Worm (Caenorhabditis elegans) whole organism, L3 larva: Measurements from ENCODE around the gene slc-9B.2.

Experiments
- R02D3.7 ChIP-seq: fragments of 150-350 bp; optimal IDR thresholded peaks from 2 replicates; lab custom pipeline; 2014; ENCODE audit warnings: missing biosample characterization, missing genetic modification characterization
- ceh-16 ChIP-seq: sonication (generic microtip); optimal IDR thresholded peaks from 2 replicates; lab custom pipeline; 2017; ENCODE audit warnings: missing biosample characterization, missing genetic modification characterization
- ceh-28 ChIP-seq: fragments of 150-350 bp; optimal IDR thresholded peaks from 2 replicates; lab custom pipeline; 2014; ENCODE audit warnings: missing biosample characterization, missing genetic modification reagents, missing genetic modification characterization
- ceh-82 ChIP-seq: fragments of 150-350 bp; optimal IDR thresholded peaks from 2 replicates; lab custom pipeline; 2014; ENCODE audit warnings: missing biosample characterization, missing genetic modification characterization
- ceh-9 ChIP-seq: sonication (generic microtip); optimal IDR thresholded peaks from 2 replicates; lab custom pipeline; 2018; ENCODE audit warnings: missing biosample characterization, missing genetic modification characterization
- egl-27 ChIP-seq: sonication (generic microtip); optimal IDR thresholded peaks from 4 replicates; lab custom pipeline; 2017; ENCODE audit warnings: missing biosample characterization, missing genetic modification reagents, missing genetic modification characterization
- egl-5 ChIP-seq: fragments of 150-350 bp; optimal IDR thresholded peaks from 2 replicates; lab custom pipeline; 2017; ENCODE audit warnings: missing biosample characterization, missing genetic modification reagents, missing genetic modification characterization, inconsistent platforms
- elt-1 ChIP-seq: fragments of 150-350 bp; optimal IDR thresholded peaks from 2 replicates; lab custom pipeline; 2014; ENCODE audit warnings: missing biosample characterization, missing genetic modification characterization
- elt-2 ChIP-seq: sonication (generic microtip); optimal IDR thresholded peaks from 2 replicates; lab custom pipeline; 2016; ENCODE audit warnings: missing genetic modification reagents, mild to moderate bottlenecking, missing genetic modification characterization, missing compliant biosample characterization
- elt-3 ChIP-seq, 3 experiments: fragments of 150-350 bp in 1 of 3; sonication (generic microtip) in 2 of 3; optimal IDR thresholded peaks; 2 replicates in 2 of 3; 4 replicates in 1 of 3; lab custom pipeline; 2014 to 2017; ENCODE audit warnings: missing biosample characterization in 3 of 3, missing genetic modification characterization in 3 of 3
- fkh-10 ChIP-seq: sonication (generic microtip); optimal IDR thresholded peaks from 2 replicates; lab custom pipeline; 2017; ENCODE audit warnings: missing biosample characterization, missing genetic modification reagents, missing genetic modification characterization
- fkh-2 ChIP-seq: fragments of 150-350 bp; optimal IDR thresholded peaks from 2 replicates; lab custom pipeline; 2014; ENCODE audit warnings: missing biosample characterization, missing genetic modification reagents, missing genetic modification characterization
- fos-1 ChIP-seq: fragments of 150-350 bp; optimal IDR thresholded peaks from 2 replicates; lab custom pipeline; 2014; ENCODE audit warnings: missing biosample characterization, missing genetic modification characterization
- hmg-11 ChIP-seq: sonication (generic microtip); optimal IDR thresholded peaks from 2 replicates; lab custom pipeline; 2016; ENCODE audit warnings: missing genetic modification characterization, missing compliant biosample characterization
- jun-1 ChIP-seq: fragments of 150-350 bp; optimal IDR thresholded peaks from 2 replicates; lab custom pipeline; 2014; ENCODE audit warnings: missing biosample characterization, missing genetic modification reagents, missing genetic modification characterization
- lin-15B ChIP-seq: fragments of 150-350 bp; optimal IDR thresholded peaks from 2 replicates; lab custom pipeline; 2014; ENCODE audit warnings: missing biosample characterization, missing genetic modification characterization
- lin-39 ChIP-seq: fragments of 150-350 bp; optimal IDR thresholded peaks from 2 replicates; lab custom pipeline; 2018; ENCODE audit warnings: missing biosample characterization, missing genetic modification reagents, missing genetic modification characterization
- mdl-1 ChIP-seq: fragments of 150-350 bp; optimal IDR thresholded peaks from 2 replicates; lab custom pipeline; 2014; ENCODE audit warnings: missing biosample characterization, missing genetic modification characterization
- mml-1 ChIP-seq: fragments of 150-350 bp; sonication (generic microtip); optimal IDR thresholded peaks from 3 replicates; lab custom pipeline; 2014; ENCODE audit warnings: missing biosample characterization, missing genetic modification characterization
- nfya-1 ChIP-seq: sonication (generic microtip); optimal IDR thresholded peaks from 2 replicates; lab custom pipeline; 2017; ENCODE audit warnings: missing genetic modification characterization, mild to moderate bottlenecking, missing compliant biosample characterization, antibody characterized with exemption, moderate library complexity; ENCODE audit not compliant: insufficient read depth
- nhr-11 ChIP-seq: fragments of 150-350 bp; optimal IDR thresholded peaks from 2 replicates; lab custom pipeline; 2014; ENCODE audit warnings: missing biosample characterization, missing genetic modification characterization
- nhr-12 ChIP-seq: fragments of 150-350 bp; optimal IDR thresholded peaks from 2 replicates; lab custom pipeline; 2014; ENCODE audit warnings: missing biosample characterization, missing genetic modification characterization
- nhr-237 ChIP-seq: fragments of 150-350 bp; optimal IDR thresholded peaks from 2 replicates; lab custom pipeline; 2014; ENCODE audit warnings: missing biosample characterization, missing genetic modification characterization
- nhr-28 ChIP-seq: fragments of 150-350 bp; optimal IDR thresholded peaks from 2 replicates; lab custom pipeline; 2014; ENCODE audit warnings: missing biosample characterization, missing genetic modification characterization
- nhr-43 ChIP-seq: sonication (generic microtip); optimal IDR thresholded peaks from 2 replicates; lab custom pipeline; 2016; ENCODE audit warnings: mild to moderate bottlenecking, missing genetic modification characterization, missing compliant biosample characterization; ENCODE audit not compliant: poor library complexity, severe bottlenecking
- nhr-67 ChIP-seq: fragments of 150-350 bp; optimal IDR thresholded peaks from 2 replicates; lab custom pipeline; 2014; ENCODE audit warnings: missing biosample characterization, missing genetic modification characterization
- nhr-76 ChIP-seq: fragments of 150-350 bp; sonication (generic microtip); optimal IDR thresholded peaks from 5 replicates; lab custom pipeline; 2014; ENCODE audit warnings: missing biosample characterization, missing genetic modification characterization
- pha-4 ChIP-seq: fragments of 150-350 bp; optimal IDR thresholded peaks from 2 replicates; lab custom pipeline; 2014; ENCODE audit warnings: missing biosample characterization, missing genetic modification reagents, missing genetic modification characterization
- pqm-1 ChIP-seq: fragments of 150-350 bp; optimal IDR thresholded peaks from 2 replicates; lab custom pipeline; 2017; ENCODE audit warnings: missing biosample characterization, missing genetic modification characterization, inconsistent platforms
- sea-2 ChIP-seq: fragments of 150-350 bp; sonication (generic microtip); optimal IDR thresholded peaks from 4 replicates; lab custom pipeline; 2014; ENCODE audit warnings: missing biosample characterization, missing genetic modification reagents, missing genetic modification characterization
- snpc-4 ChIP-seq: fragments of 150-350 bp; optimal IDR thresholded peaks from 2 replicates; lab custom pipeline; 2014; ENCODE audit warnings: missing biosample characterization, missing genetic modification characterization
- tbx-2 ChIP-seq: sonication (generic microtip); optimal IDR thresholded peaks from 2 replicates; lab custom pipeline; 2016; ENCODE audit warnings: mild to moderate bottlenecking, missing genetic modification characterization, missing compliant biosample characterization
- zag-1 ChIP-seq: fragments of 150-350 bp; optimal IDR thresholded peaks from 2 replicates; lab custom pipeline; 2014; ENCODE audit warnings: missing biosample characterization, missing genetic modification characterization
- ztf-4 ChIP-seq: fragments of 150-350 bp; optimal IDR thresholded peaks from 2 replicates; lab custom pipeline; 2014; ENCODE audit warnings: missing biosample characterization, missing genetic modification characterization

Gene slc-9B.2

ce11 chrV:16374676-16375075 lies 35.8 kb downstream of the slc-9B.2 start, which contains the start of gene srv-34:
Gene srv-34, minus strand, starts transcription at chrV:16374776.
- TF ChIP-seq ceh-82 (tag; lab: Kevin White, UChicago), result no peak
- TF ChIP-seq, all 47 proteins: peak for 0

- TF ChIP-seq pqm-1 (tag; lab: Kevin White, UChicago) (no peak), fkh-10 (GFP tag; lab: Kevin White, UChicago) (no peak), nfya-1 (tag; lab: Kevin White, UChicago) (no peak), hmg-11 (tag; lab: Kevin White, UChicago) (no peak), nhr-28 (no peak), elt-3 (tag; optimal IDR thresholded peaks at IDR 0.05; lab: Kevin White, UChicago) (no peak), lin-39 (tag; lab: Kevin White, UChicago) (no peak), egl-5 (tag; lab: Kevin White, UChicago) (no peak), nhr-237 (tag; lab: Kevin White, UChicago) (no peak), pha-4 (tag; lab: Kevin White, UChicago) (no peak), snpc-4 (tag; lab: Kevin White, UChicago) (no peak), elt-1 (tag; lab: Kevin White, UChicago) (no peak), lin-15B (tag; lab: Kevin White, UChicago) (no peak), nhr-11 (tag; lab: Kevin White, UChicago) (no peak), tbx-2 (tag; lab: Kevin White, UChicago) (no peak)
Measured at ce11 chrV:16376430-16376948, 37.6 kb downstream of the slc-9B.2 start.

- TF ChIP-seq ceh-28 (tag; lab: Kevin White, UChicago) (no peak), nhr-11 (tag; lab: Kevin White, UChicago) (no peak), nhr-12 (tag; lab: Kevin White, UChicago) (no peak), pqm-1 (tag; lab: Kevin White, UChicago) (no peak), fkh-10 (GFP tag; lab: Kevin White, UChicago) (no peak), nfya-1 (tag; lab: Kevin White, UChicago) (no peak), nhr-67 (tag; lab: Kevin White, UChicago) (no peak), egl-27 (tag; lab: Kevin White, UChicago) (no peak), elt-3 (tag; optimal IDR thresholded peaks at IDR 0.05; lab: Kevin White, UChicago) (no peak), mml-1 (no peak), lin-39 (tag; lab: Kevin White, UChicago) (no peak)
Measured at ce11 chrV:16377188-16377587, 38.3 kb downstream of the slc-9B.2 start.

DNA sequence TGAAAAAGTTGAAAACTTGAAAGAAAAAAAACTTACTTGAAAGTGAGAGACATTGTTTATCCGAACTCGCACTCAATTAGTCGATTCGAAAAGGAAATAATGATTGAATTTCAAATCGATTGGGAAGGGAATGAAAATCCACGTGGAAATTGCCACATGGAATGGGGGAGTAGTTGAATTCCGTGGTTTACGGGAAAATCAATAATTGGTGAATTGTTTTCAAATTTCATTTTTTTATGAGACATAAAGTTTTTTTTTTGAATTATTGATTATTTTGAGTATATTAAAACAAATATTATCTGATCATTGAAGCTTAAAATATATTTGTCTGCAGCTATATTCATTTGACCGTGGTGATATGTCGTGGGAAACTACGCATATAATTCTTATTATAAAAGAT lies 39.0 kb downstream of the slc-9B.2 start, which contains the start of gene F13A7.1:
Gene F13A7.1 (minus strand): TSS at position 101 of the 400 bp plus-strand sequence.
- TF ChIP-seq egl-5 (tag; lab: Kevin White, UChicago) (no peak), ceh-9 (tag; lab: Kevin White, UChicago) (no peak), nfya-1 (tag; lab: Kevin White, UChicago) (no peak), pha-4 (tag; lab: Kevin White, UChicago) (no peak), fos-1 (no peak), nhr-12 (tag; lab: Kevin White, UChicago) (no peak), nhr-43 (tag; lab: Kevin White, UChicago) (no peak), egl-27 (tag; lab: Kevin White, UChicago) (no peak), snpc-4 (tag; lab: Kevin White, UChicago) (no peak), tbx-2 (tag; lab: Kevin White, UChicago) (no peak), fkh-2 (tag; lab: Kevin White, UChicago) (no peak), ceh-16 (no peak), nhr-28 (no peak), ceh-82 (tag; lab: Kevin White, UChicago) (no peak), nhr-67 (tag; lab: Kevin White, UChicago) (no peak), elt-2 (tag; lab: Kevin White, UChicago) (no peak), ztf-4 (tag; lab: Kevin White, UChicago) (no peak), fkh-10 (GFP tag; lab: Kevin White, UChicago) (no peak), jun-1 (tag; lab: Kevin White, UChicago) (no peak)

ce11 chrV:16382949-16383348 lies 44.1 kb downstream of the slc-9B.2 start:
- no peak for TF ChIP-seq R02D3.7 (tag; lab: Kevin White, UChicago)
- TF ChIP-seq zag-1 (tag; lab: Kevin White, UChicago), result no peak
- TF ChIP-seq nhr-12 (tag; lab: Kevin White, UChicago), result no peak
- no peak for TF ChIP-seq sea-2 (GFP tag; lab: Kevin White, UChicago)
- TF ChIP-seq nhr-237 (tag; lab: Kevin White, UChicago), result no peak
- no peak for TF ChIP-seq mdl-1 (tag; lab: Kevin White, UChicago)
- TF ChIP-seq fkh-10 (GFP tag; lab: Kevin White, UChicago), result no peak
- no peak for TF ChIP-seq nhr-76 (tag; lab: Kevin White, UChicago)
- TF ChIP-seq, all 47 proteins: peak for 0
